Worm (Caenorhabditis elegans): Measurements from ENCODE around the gene K02G10.5.

ce11 chrX:4682616-4683015 is 8.4 kb downstream of the K02G10.5 start, which contains the start of gene K02G10.15:
- TF ChIP-seq him-1 (tag; optimal IDR thresholded peaks at IDR 0.05) (no peak), W03F9.2 (tag; optimal IDR thresholded peaks at IDR 0.05) (no peak), dao-5 (tag; optimal IDR thresholded peaks at IDR 0.05) (no peak)

All from whole organism, L4/young adult.